Fruit fly (Drosophila melanogaster) whole organism, embryonic: ENCODE results near the gene HDAC6.

Source experiments
- Awh ChIP-seq: fragments of 200-800 bp; sonication (Bioruptor generic); IDR thresholded peaks from 2 replicates; pipeline ENCODE4, ENCODE4 v1.3.6; 2022; ENCODE audit warnings: missing biosample characterization, missing genetic modification characterization
- BEAF-32 ChIP-seq: fragments of 200-800 bp; sonication (Bioruptor generic); optimal IDR thresholded peaks from 3 replicates; lab custom pipeline; 2017; ENCODE audit warnings: missing biosample characterization, missing genetic modification characterization, mild to moderate bottlenecking, moderate library complexity, missing genetic modification reagents
- Bgb ChIP-seq: fragments of 200-800 bp; sonication (Bioruptor generic); IDR thresholded peaks from 2 replicates; pipeline ENCODE4 v1.3.6; 2022; ENCODE audit warnings: missing biosample characterization, missing genetic modification characterization; ENCODE audit not compliant: partially characterized antibody
- Blimp-1 ChIP-seq: fragments of 200-800 bp; sonication (Bioruptor generic); optimal IDR thresholded peaks from 3 replicates; lab custom pipeline; 2018; ENCODE audit warnings: missing biosample characterization, missing genetic modification characterization, mild to moderate bottlenecking, moderate library complexity, missing genetic modification reagents
- C15 ChIP-seq: fragments of 200-800 bp; sonication (Bioruptor generic); IDR thresholded peaks from 3 replicates; pipeline ENCODE4 v1.3.6; 2022; ENCODE audit warnings: missing biosample characterization, missing genetic modification characterization
- CG11085 ChIP-seq: fragments of 200-800 bp; sonication (Bioruptor generic); IDR thresholded peaks from 2 replicates; pipeline ENCODE4 v1.3.6; 2022; ENCODE audit warnings: missing biosample characterization, missing genetic modification characterization
- CG11723 ChIP-seq: fragments of 200-800 bp; sonication (Bioruptor generic); optimal IDR thresholded peaks from 2 replicates; lab custom pipeline; 2017; ENCODE audit warnings: missing biosample characterization, mild to moderate bottlenecking, missing genetic modification characterization
- CG12659 ChIP-seq: fragments of 200-800 bp; sonication (Bioruptor generic); optimal IDR thresholded peaks from 3 replicates; lab custom pipeline; 2017; ENCODE audit warnings: mild to moderate bottlenecking, missing biosample characterization, missing genetic modification reagents, missing genetic modification characterization
- CG15696 ChIP-seq: fragments of 200-800 bp; sonication (Bioruptor generic); optimal IDR thresholded peaks from 2 replicates; lab custom pipeline; 2019; ENCODE audit warnings: missing biosample characterization, mild to moderate bottlenecking, missing genetic modification characterization, moderate library complexity
- CG17912 ChIP-seq: fragments of 200-800 bp; sonication (Bioruptor generic); optimal IDR thresholded peaks from 2 replicates; lab custom pipeline; 2018; ENCODE audit warnings: missing biosample characterization, mild to moderate bottlenecking, missing genetic modification characterization
- CG18011 ChIP-seq: fragments of 200-800 bp; sonication (Bioruptor generic); optimal IDR thresholded peaks from 2 replicates; lab custom pipeline; 2017; ENCODE audit warnings: missing biosample characterization, missing genetic modification characterization, mild to moderate bottlenecking, moderate library complexity, missing genotype
- CG18599 ChIP-seq: fragments of 200-800 bp; sonication (Bioruptor generic); optimal IDR thresholded peaks from 3 replicates; lab custom pipeline; 2017; ENCODE audit warnings: missing biosample characterization, missing genetic modification characterization, mild to moderate bottlenecking, moderate library complexity, missing genetic modification reagents
- CG2120 ChIP-seq: fragments of 200-800 bp; sonication (Bioruptor generic); optimal IDR thresholded peaks from 3 replicates; lab custom pipeline; 2016; ENCODE audit warnings: missing biosample characterization, missing genetic modification characterization
- CG32532 ChIP-seq: fragments of 200-800 bp; sonication (Bioruptor generic); IDR thresholded peaks from 2 replicates; pipeline ENCODE4 v1.3.6; 2022; ENCODE audit warnings: missing biosample characterization, missing genetic modification characterization
- CG33557 ChIP-seq: fragments of 200-800 bp; sonication (Bioruptor generic); optimal IDR thresholded peaks from 2 replicates; lab custom pipeline; 2019; ENCODE audit warnings: missing biosample characterization, mild to moderate bottlenecking, missing genetic modification characterization, moderate library complexity
- CG34376 ChIP-seq: fragments of 200-800 bp; sonication (Bioruptor generic); optimal IDR thresholded peaks from 2 replicates; lab custom pipeline; 2018; ENCODE audit warnings: missing biosample characterization, mild to moderate bottlenecking, missing genetic modification characterization
- CG3726 ChIP-seq: fragments of 200-800 bp; sonication (Bioruptor generic); IDR thresholded peaks from 3 replicates; pipeline ENCODE4, ENCODE4 v1.3.6; 2022; ENCODE audit warnings: missing biosample characterization, missing genetic modification characterization
- CG6791 ChIP-seq: fragments of 200-800 bp; sonication (Bioruptor generic); IDR thresholded peaks from 3 replicates; pipeline ENCODE4 v1.3.6; 2022; ENCODE audit warnings: missing biosample characterization, missing genetic modification characterization; ENCODE audit not compliant: partially characterized antibody
- CG6854 ChIP-seq: fragments of 200-800 bp; sonication (Bioruptor generic); optimal IDR thresholded peaks from 3 replicates; lab custom pipeline; 2017; ENCODE audit warnings: missing biosample characterization, mild to moderate bottlenecking, missing genetic modification characterization
- CG7357 ChIP-seq: fragments of 200-800 bp; sonication (Bioruptor generic); IDR thresholded peaks from 3 replicates; pipeline ENCODE4 v1.3.6; 2022; ENCODE audit warnings: missing biosample characterization, missing genetic modification characterization
- CG8765 ChIP-seq: fragments of 200-800 bp; sonication (Bioruptor generic); IDR thresholded peaks from 2 replicates; pipeline ENCODE4 v1.3.6; 2022; ENCODE audit warnings: missing biosample characterization, missing genetic modification characterization
- CG8944 ChIP-seq: fragments of 200-800 bp; sonication (Bioruptor generic); optimal IDR thresholded peaks from 3 replicates; lab custom pipeline; 2016; ENCODE audit warnings: missing biosample characterization, missing genetic modification characterization
- CG9817 ChIP-seq: fragments of 200-800 bp; sonication (Bioruptor generic); optimal IDR thresholded peaks from 2 replicates; lab custom pipeline; 2018; ENCODE audit warnings: missing biosample characterization, mild to moderate bottlenecking, missing genetic modification characterization, moderate library complexity
- CkIIα-i1 ChIP-seq: fragments of 200-800 bp; sonication (Bioruptor generic); IDR thresholded peaks from 2 replicates; pipeline ENCODE4 v1.3.6; 2022; ENCODE audit warnings: missing biosample characterization, missing genetic modification characterization
- CoRest ChIP-seq: fragments of 200-800 bp; sonication (Bioruptor generic); optimal IDR thresholded peaks from 3 replicates; lab custom pipeline; 2018; ENCODE audit warnings: missing biosample characterization, mild to moderate bottlenecking, missing genetic modification characterization, moderate library complexity
- Doc3 ChIP-seq: fragments of 200-800 bp; sonication (Bioruptor generic); IDR thresholded peaks from 3 replicates; pipeline ENCODE4 v1.3.6; 2022; ENCODE audit warnings: missing biosample characterization, missing genetic modification characterization; ENCODE audit not compliant: partially characterized antibody
- Ets97D ChIP-seq: fragments of 200-800 bp; sonication (Bioruptor generic); optimal IDR thresholded peaks from 3 replicates; lab custom pipeline; 2016; ENCODE audit warnings: missing biosample characterization, missing genetic modification characterization
- H2.0 ChIP-seq: fragments of 200-800 bp; sonication (Bioruptor generic); IDR thresholded peaks from 2 replicates; pipeline ENCODE4 v1.3.6; 2022; ENCODE audit warnings: missing biosample characterization, missing genetic modification characterization
- Hand ChIP-seq: fragments of 200-800 bp; sonication (Bioruptor generic); optimal IDR thresholded peaks from 2 replicates; lab custom pipeline; 2017; ENCODE audit warnings: mild to moderate bottlenecking, missing biosample characterization, missing genetic modification reagents, missing genetic modification characterization
- Hey ChIP-seq: fragments of 200-800 bp; sonication (Bioruptor generic); optimal IDR thresholded peaks from 3 replicates; lab custom pipeline; 2018; ENCODE audit warnings: missing biosample characterization, mild to moderate bottlenecking, missing genetic modification characterization
- Lim3 ChIP-seq: fragments of 200-800 bp; sonication (Bioruptor generic); IDR thresholded peaks from 2 replicates; pipeline ENCODE4 v1.3.6; 2022; ENCODE audit warnings: missing biosample characterization, missing genetic modification characterization
- Lpt ChIP-seq: fragments of >200 bp; optimal IDR thresholded peaks from 2 replicates; lab custom pipeline; 2018; ENCODE audit warnings: missing biosample characterization, missing genetic modification characterization
- MBD-R2 ChIP-seq: fragments of 200-800 bp; sonication (Bioruptor generic); IDR thresholded peaks from 2 replicates; pipeline ENCODE4 v1.3.6; 2022; ENCODE audit warnings: missing biosample characterization, missing genetic modification characterization
- Sry-δ ChIP-seq: fragments of 200-800 bp; sonication (Bioruptor generic); optimal IDR thresholded peaks from 2 replicates; lab custom pipeline; 2016; ENCODE audit warnings: missing biosample characterization, missing genetic modification characterization
- YL-1 ChIP-seq: fragments of 200-800 bp; sonication (Bioruptor generic); optimal IDR thresholded peaks from 3 replicates; lab custom pipeline; 2017; ENCODE audit warnings: missing biosample characterization, mild to moderate bottlenecking, missing genetic modification characterization
- cg ChIP-seq: fragments of 200-800 bp; sonication (Bioruptor generic); optimal IDR thresholded peaks from 3 replicates; lab custom pipeline; 2019; ENCODE audit warnings: missing biosample characterization, mild to moderate bottlenecking, missing genetic modification characterization, moderate library complexity
- croc ChIP-seq: fragments of 200-800 bp; sonication (Bioruptor generic); conservative IDR thresholded peaks from 3 replicates; pipeline ENCODE4 v1.3.6; 2022; ENCODE audit warnings: missing biosample characterization, missing genetic modification characterization
- dm ChIP-seq: fragments of 200-800 bp; sonication (Bioruptor generic); optimal IDR thresholded peaks from 3 replicates; lab custom pipeline; 2016; ENCODE audit warnings: missing biosample characterization, missing genetic modification characterization
- dpn ChIP-seq, 2 experiments: fragments of 200-800 bp; sonication (Bioruptor generic); optimal IDR thresholded peaks; 3 replicates each; lab custom pipeline; 2016; ENCODE audit warnings: missing biosample characterization in 2 of 2, missing genetic modification characterization in 2 of 2
- gcm2 ChIP-seq: fragments of 200-800 bp; sonication (Bioruptor generic); optimal IDR thresholded peaks from 2 replicates; lab custom pipeline; 2016; ENCODE audit warnings: missing biosample characterization, missing genetic modification characterization
- kni ChIP-seq: fragments of 200-800 bp; sonication (Bioruptor generic); optimal IDR thresholded peaks from 3 replicates; lab custom pipeline; 2017; ENCODE audit warnings: mild to moderate bottlenecking, missing biosample characterization, missing genetic modification reagents, missing genetic modification characterization
- org-1 ChIP-seq: fragments of 200-800 bp; sonication (Bioruptor generic); optimal IDR thresholded peaks from 2 replicates; lab custom pipeline; 2017; ENCODE audit warnings: missing biosample characterization, missing genetic modification characterization
- slbo ChIP-seq: fragments of 200-800 bp; sonication (Bioruptor generic); IDR thresholded peaks from 2 replicates; pipeline ENCODE4 v1.3.6; 2022; ENCODE audit warnings: missing biosample characterization, missing genetic modification characterization
- slou ChIP-seq: fragments of 200-800 bp; sonication (Bioruptor generic); optimal IDR thresholded peaks from 3 replicates; lab custom pipeline; 2016; ENCODE audit warnings: missing biosample characterization, missing genetic modification characterization
- sna ChIP-seq: fragments of 200-800 bp; sonication (Bioruptor generic); IDR thresholded peaks from 2 replicates; pipeline ENCODE4 v1.3.6; 2022; ENCODE audit warnings: missing biosample characterization, missing genetic modification characterization; ENCODE audit not compliant: partially characterized antibody
- so ChIP-seq: fragments of 200-800 bp; sonication (Bioruptor generic); IDR thresholded peaks from 3 replicates; pipeline ENCODE4 v1.3.6; 2022; ENCODE audit warnings: missing biosample characterization, missing genetic modification characterization
- sr ChIP-seq: fragments of 200-800 bp; sonication (Bioruptor generic); IDR thresholded peaks from 3 replicates; pipeline ENCODE4 v1.3.6; 2022; ENCODE audit warnings: missing biosample characterization, missing genetic modification characterization
- ssp ChIP-seq: fragments of 200-800 bp; sonication (Bioruptor generic); IDR thresholded peaks from 2 replicates; pipeline ENCODE4 v1.3.6; 2022; ENCODE audit warnings: missing biosample characterization, missing genetic modification characterization
- toy ChIP-seq: fragments of 200-800 bp; sonication (Bioruptor generic); IDR thresholded peaks from 2 replicates; pipeline ENCODE4 v1.3.6; 2022; ENCODE audit warnings: missing biosample characterization, missing genetic modification characterization

HDAC6 gene

DNA sequence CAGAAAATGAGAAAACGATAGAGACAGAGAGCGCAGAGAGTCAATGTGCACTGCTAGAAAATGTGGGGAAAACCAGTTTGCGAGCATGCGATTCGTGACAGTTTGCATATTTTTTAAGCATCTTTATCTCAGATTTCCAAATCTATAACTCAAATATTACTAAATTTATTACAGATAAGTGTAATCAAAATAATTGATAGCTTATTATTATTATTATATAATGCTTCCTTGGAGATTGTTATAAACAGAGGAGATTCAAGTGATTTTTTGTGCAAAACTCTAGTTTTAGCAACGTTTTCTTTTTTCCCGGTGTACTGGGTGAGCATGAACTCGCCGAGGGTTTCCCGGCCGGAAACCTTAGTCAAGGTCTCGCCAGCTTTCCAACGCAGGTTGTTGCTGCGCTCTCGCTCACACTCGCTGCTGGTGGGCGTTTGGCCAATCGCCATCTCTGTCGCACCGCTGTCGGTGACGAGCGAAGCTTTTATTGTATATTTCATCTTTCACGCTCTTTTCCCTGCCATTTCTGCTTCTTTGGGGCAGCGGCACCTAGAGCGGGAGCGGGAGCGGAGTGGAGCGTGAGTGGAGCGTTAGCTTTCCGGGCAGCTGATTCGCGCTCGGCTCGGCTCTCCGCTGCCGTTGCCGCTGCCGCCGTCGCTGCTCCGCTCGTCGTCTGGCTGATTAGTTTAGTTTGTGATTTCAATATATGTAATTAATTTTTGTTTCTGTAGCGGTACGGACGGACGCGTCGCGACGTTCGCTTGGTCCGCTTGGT is 34.6 kb upstream of the HDAC6 start (continued):
- TF ChIP-seq dm (GFP tag; lab: Kevin White, UChicago) (peak; percentile 59), org-1 (peak; percentile 98), Doc3 (GFP tag; lab: Robert Waterston, UW) (no peak), CG11085 (GFP tag; lab: Robert Waterston, UW) (peak; percentile 96), Sry-δ (GFP tag; lab: Kevin White, UChicago) (peak; percentile 13), CG32532 (peak; percentile 97), ssp (peak; percentile 92), YL-1 (GFP tag; lab: Kevin White, UChicago) (peak; percentile 88), CG18011 (GFP tag; lab: Kevin White, UChicago) (peak; percentile 86), Lpt (GFP tag; lab: Kevin White, UChicago) (no peak), cg (GFP tag; lab: Kevin White, UChicago) (peak; percentile 20), CG6854 (GFP tag; lab: Kevin White, UChicago) (peak; percentile 97), MBD-R2 (GFP tag; lab: Robert Waterston, UW) (peak; percentile 91), CkIIα-i1 (GFP tag; lab: Robert Waterston, UW) (peak; percentile 82; the same call in 1 of the 2 replicates), BEAF-32 (peak; percentile 35), CG18599 (GFP tag; lab: Kevin White, UChicago) (peak; percentile 98), C15 (peak; percentile 92), dpn (GFP tag; optimal IDR thresholded peaks at IDR 0.05; lab: Kevin White, UChicago) (peak; percentile 80 to 96), CG7357 (GFP tag; lab: Robert Waterston, UW) (peak; percentile 94), Bgb (GFP tag; lab: Robert Waterston, UW) (peak; percentile 45; the same call in 1 of the 2 replicates), so (GFP tag; lab: Robert Waterston, UW) (peak; percentile 97), CG34376 (GFP tag; lab: Kevin White, UChicago) (peak; percentile 98), croc (GFP tag; lab: Robert Waterston, UW) (peak; percentile 97), CG17912 (GFP tag; lab: Kevin White, UChicago) (peak; percentile 23), Blimp-1 (GFP tag; lab: Kevin White, UChicago) (peak; percentile 96), slou (GFP tag; lab: Kevin White, UChicago) (peak; percentile 97), CG8765 (GFP tag; lab: Robert Waterston, UW) (peak; percentile 85), Lim3 (GFP tag; lab: Robert Waterston, UW) (peak; percentile 92), CG8944 (peak; percentile 59), sr (GFP tag; lab: Robert Waterston, UW) (peak; percentile 80), Ets97D (GFP tag; lab: Kevin White, UChicago) (peak; percentile 47), H2.0 (GFP tag; lab: Robert Waterston, UW) (peak; percentile 94), sna (GFP tag; lab: Robert Waterston, UW) (0 out of 2 replicates have a peak, but pooled peaks have one; percentile 30), Hand (peak; percentile 97), CG6791 (no peak), kni (GFP tag; lab: Kevin White, UChicago) (peak; percentile 90), CoRest (tag; lab: Kevin White, UChicago) (peak; percentile 99), CG33557 (GFP tag; lab: Kevin White, UChicago) (peak; percentile 66), Hey (tag; lab: Kevin White, UChicago) (peak; percentile 75), CG12659 (peak; percentile 99), gcm2 (peak; percentile 83), CG9817 (tag; lab: Kevin White, UChicago) (peak; percentile 97), CG11723 (GFP tag; lab: Kevin White, UChicago) (peak; percentile 97), slbo (GFP tag; lab: Robert Waterston, UW) (peak; percentile 98), CG15696 (peak; percentile 82), toy (GFP tag; lab: Robert Waterston, UW) (peak; percentile 94), CG2120 (GFP tag; lab: Kevin White, UChicago) (peak; percentile 94), Awh (GFP tag; lab: Robert Waterston, UW) (peak; percentile 95), CG3726 (GFP tag; lab: Robert Waterston, UW) (peak; percentile 95)
